Worm (Caenorhabditis elegans): ENCODE data around the gene nhr-161.

ce11 chrV:6969950-6970532 lies 12.7 kb downstream of the nhr-161 start, which contains the start of gene ptr-15:
- TF ChIP-seq aly-2 (tag; optimal IDR thresholded peaks at IDR 0.05) (no peak), nhr-12 (tag; optimal IDR thresholded peaks at IDR 0.05) (no peak), ceh-82 (tag; optimal IDR thresholded peaks at IDR 0.05) (no peak), F13H6.1 (tag; optimal IDR thresholded peaks at IDR 0.05) (no peak), mdl-1 (tag; optimal IDR thresholded peaks at IDR 0.05) (no peak), lin-11 (tag; optimal IDR thresholded peaks at IDR 0.05) (no peak), Y55F3AM.14 (GFP tag; optimal IDR thresholded peaks at IDR 0.05) (no peak), nhr-77 (tag; optimal IDR thresholded peaks at IDR 0.05) (no peak), ama-1 (optimal IDR thresholded peaks at IDR 0.05) (no peak)

Measured in whole organism, L2 larva.